Worm (Caenorhabditis elegans): Measurements from ENCODE around the gene R07B7.2.
"Not testable (repeated sequence)": the region's sequence is repeated elsewhere in the genome, so short reads cannot be mapped to it uniquely, and the experiment has no call there.

Gene R07B7.2

ce11 chrV:12020940-12021339 is 38.6 kb downstream of the R07B7.2 start:
- TF ChIP-seq zag-1 (tag; optimal IDR thresholded peaks at IDR 0.05) (no peak), pqm-1 (tag; optimal IDR thresholded peaks at IDR 0.05) (peak; percentile 70), skn-1 (tag; optimal IDR thresholded peaks at IDR 0.05) (no peak), nhr-76 (tag; optimal IDR thresholded peaks at IDR 0.05) (no peak), R02D3.7 (tag; optimal IDR thresholded peaks at IDR 0.05) (no peak), nhr-67 (tag; optimal IDR thresholded peaks at IDR 0.05) (no peak), pha-4 (tag; optimal IDR thresholded peaks at IDR 0.05) (no peak), elt-2 (tag; optimal IDR thresholded peaks at IDR 0.05) (peak; percentile 39)

DNA sequence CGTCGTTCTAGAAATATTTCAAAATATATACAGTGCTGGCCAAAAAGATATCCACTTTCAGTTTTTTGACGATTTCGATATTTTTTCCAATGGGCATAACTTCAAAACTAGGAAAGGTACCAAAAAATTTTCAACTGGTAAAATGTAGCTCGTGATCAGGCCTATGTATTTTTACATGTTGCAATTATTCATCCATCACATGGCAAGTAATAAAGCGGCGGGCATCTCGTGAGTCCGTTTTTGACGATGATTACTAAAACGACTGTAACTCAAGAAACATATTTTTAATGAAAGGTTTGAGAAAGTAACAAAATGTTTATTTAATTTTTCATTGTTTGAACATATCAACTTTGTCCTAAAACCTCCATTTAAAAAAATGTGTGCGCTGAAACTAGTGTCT is 39.5 kb downstream of the R07B7.2 start, which contains the start of gene F10C2.3:
Gene F10C2.3 (plus strand): TSS at position 301 of the 400 bp plus-strand sequence.
- not testable (repeated sequence) for TF ChIP-seq snpc-4 (tag; optimal IDR thresholded peaks at IDR 0.05); nhr-76 (tag; optimal IDR thresholded peaks at IDR 0.05); sea-2 (GFP tag; optimal IDR thresholded peaks at IDR 0.05)

DNA sequence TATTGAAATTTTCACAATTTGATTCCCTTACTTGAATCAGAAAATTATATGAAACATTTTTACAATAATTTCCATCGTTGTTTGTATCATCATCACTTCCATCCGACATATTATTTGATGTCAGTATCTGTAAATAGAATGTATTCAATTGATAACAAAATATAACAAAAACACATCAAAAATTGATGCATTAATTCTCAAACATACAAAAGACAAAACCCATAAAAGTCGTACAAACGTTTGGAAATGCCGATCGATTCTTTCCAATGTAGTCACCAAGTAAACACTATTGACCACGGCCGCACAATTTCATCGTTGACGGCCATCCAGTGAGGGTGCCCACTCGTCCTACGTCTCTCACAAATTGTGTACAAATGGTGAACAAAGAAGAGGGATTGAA is 46.3 kb downstream of the R07B7.2 start, which contains the start of gene add-2:
Gene add-2 (minus strand): TSS at position 109 of the 400 bp plus-strand sequence.
- peak; percentile 50 for TF ChIP-seq pqm-1 (tag; optimal IDR thresholded peaks at IDR 0.05)
- TF ChIP-seq pha-4 (tag; optimal IDR thresholded peaks at IDR 0.05): peak; percentile 65
- no peak for TF ChIP-seq nhr-67 (tag; optimal IDR thresholded peaks at IDR 0.05)
- peak; percentile 52 for TF ChIP-seq elt-2 (tag; optimal IDR thresholded peaks at IDR 0.05)

- peak in 1 of 3 experiments; percentile 16 for TF ChIP-seq elt-3 (tag; optimal IDR thresholded peaks at IDR 0.05)
- TF ChIP-seq ama-1 (optimal IDR thresholded peaks at IDR 0.05): no peak
- peak; percentile 0 for TF ChIP-seq elt-2 (tag; optimal IDR thresholded peaks at IDR 0.05)
Measured at ce11 chrV:12011686-12012085, 47.9 kb downstream of the R07B7.2 start.

Measured in whole organism, L3 larva.